Fruit fly (Drosophila melanogaster) whole organism: ENCODE results near the gene Cyp18a1.

ENCODE experiments used
- EcR ChIP-seq, 2 experiments: fragments of >200 bp; optimal IDR thresholded peaks; 2 replicates each; lab custom pipeline; 2017; ENCODE audit warnings: missing biosample characterization in 2 of 2, missing genetic modification characterization in 2 of 2, missing genetic modification reagents in 2 of 2
- psq ChIP-seq: fragments of >200 bp; optimal IDR thresholded peaks from 2 replicates; lab custom pipeline; 2017
- usp ChIP-seq: fragments of >200 bp; optimal IDR thresholded peaks from 2 replicates; lab custom pipeline; 2017; ENCODE audit warnings: missing biosample characterization, missing genetic modification characterization, mixed read lengths

dm6 chrX:18665715-18666267, 27.1 kb downstream of the Cyp18a1 start:
- TF ChIP-seq usp (GFP tag; lab: Kevin White, UChicago): no peak
- TF ChIP-seq psq: no peak
- TF ChIP-seq EcR (GFP tag; optimal IDR thresholded peaks at IDR 0.05; lab: Kevin White, UChicago): no peak
